Fruit fly (Drosophila melanogaster): ENCODE data around the gene CG34178.

Gene CG34178

dm6 chr2L:4458119-4459056 is 24.7 kb downstream of the CG34178 start, which contains the start of gene RpL27A (continued):
- TF ChIP-seq btn (GFP tag; optimal IDR thresholded peaks at IDR 0.05) (peak; percentile 36), zen2 (GFP tag; IDR thresholded peaks at IDR 0.05; ENCODE audit: partially characterized antibody) (no peak), nerfin-2 (GFP tag; IDR thresholded peaks at IDR 0.05; ENCODE audit: partially characterized antibody) (no peak; the same call in 1 of the 2 replicates), CG17186 (GFP tag; optimal IDR thresholded peaks at IDR 0.05) (peak; percentile 45), CrebB (tag; optimal IDR thresholded peaks at IDR 0.05) (peak; percentile 86), Atf-2 (GFP tag; optimal IDR thresholded peaks at IDR 0.05) (peak; percentile 60), maf-S (GFP tag; optimal IDR thresholded peaks at IDR 0.05) (peak; percentile 53), CG13624 (GFP tag; optimal IDR thresholded peaks at IDR 0.05) (peak; percentile 48), CG2120 (GFP tag; optimal IDR thresholded peaks at IDR 0.05) (peak; percentile 41), az2 (GFP tag; optimal IDR thresholded peaks at IDR 0.05) (peak; percentile 66), Xrp1 (GFP tag; IDR thresholded peaks at IDR 0.05) (peak; percentile 30; the same call in 1 of the 2 replicates), gro (GFP tag; optimal IDR thresholded peaks at IDR 0.05) (peak; percentile 23), Dek (tag; optimal IDR thresholded peaks at IDR 0.05) (peak; percentile 51), fru (optimal IDR thresholded peaks at IDR 0.05) (no peak), MESR4 (GFP tag; optimal IDR thresholded peaks at IDR 0.05) (peak; percentile 100), tap (tag; optimal IDR thresholded peaks at IDR 0.05) (peak; percentile 32), CG10565 (GFP tag; optimal IDR thresholded peaks at IDR 0.05) (no peak), Rfx (GFP tag; IDR thresholded peaks at IDR 0.05) (peak; percentile 91), repo (GFP tag; optimal IDR thresholded peaks at IDR 0.05) (peak; percentile 61), CG6813 (GFP tag; optimal IDR thresholded peaks at IDR 0.05) (peak; percentile 83), D19A (tag; optimal IDR thresholded peaks at IDR 0.05) (peak; percentile 65), CG33213 (GFP tag; optimal IDR thresholded peaks at IDR 0.05) (peak; percentile 85), MTF-1 (GFP tag; optimal IDR thresholded peaks at IDR 0.05; ENCODE audit: borderline replicate concordance) (peak; percentile 92), CG7786 (GFP tag; optimal IDR thresholded peaks at IDR 0.05) (peak; percentile 40), tin (GFP tag; optimal IDR thresholded peaks at IDR 0.05) (peak; percentile 59), gsb (GFP tag; IDR thresholded peaks at IDR 0.05) (peak; percentile 54), psq (GFP tag; optimal IDR thresholded peaks at IDR 0.05) (peak; percentile 51), twi (tag; optimal IDR thresholded peaks at IDR 0.05) (peak; percentile 55), CG9932 (GFP tag; IDR thresholded peaks at IDR 0.05) (peak; percentile 76), fu2 (GFP tag; optimal IDR thresholded peaks at IDR 0.05) (peak; percentile 63), slp2 (GFP tag; optimal IDR thresholded peaks at IDR 0.05) (peak; percentile 56), h (optimal IDR thresholded peaks at IDR 0.05) (no peak), Dll (GFP tag; IDR thresholded peaks at IDR 0.05; ENCODE audit: partially characterized antibody) (peak; percentile 32; the same call in 1 of the 4 replicates), MBD-R2 (GFP tag; IDR thresholded peaks at IDR 0.05) (peak; percentile 56), slou (GFP tag; optimal IDR thresholded peaks at IDR 0.05) (peak; percentile 63), dm (GFP tag; optimal IDR thresholded peaks at IDR 0.05) (peak; percentile 97), jigr1 (GFP tag; IDR thresholded peaks at IDR 0.05) (0 out of 3 replicates have a peak, but pooled peaks have one; percentile 25), CG13287 (GFP tag; IDR thresholded peaks at IDR 0.05; ENCODE audit: partially characterized antibody) (peak; percentile 71), CG10209 (GFP tag; optimal IDR thresholded peaks at IDR 0.05) (peak; percentile 84), Rx (GFP tag; IDR thresholded peaks at IDR 0.05) (peak; percentile 80), Sry-δ (GFP tag; optimal IDR thresholded peaks at IDR 0.05) (peak; percentile 59), CG16815 (GFP tag; optimal IDR thresholded peaks at IDR 0.05) (peak; percentile 47), stc (GFP tag; IDR thresholded peaks at IDR 0.05) (peak; percentile 79), Mad (GFP tag; optimal IDR thresholded peaks at IDR 0.05) (peak; percentile 76), Mes4 (GFP tag; optimal IDR thresholded peaks at IDR 0.05) (peak; percentile 87), Oaz (GFP tag; IDR thresholded peaks at IDR 0.05) (peak; percentile 66; the same call in 1 of the 2 replicates), CG9817 (tag; optimal IDR thresholded peaks at IDR 0.05) (peak; percentile 71), NFAT (GFP tag; IDR thresholded peaks at IDR 0.05) (peak; percentile 92), oc (tag; optimal IDR thresholded peaks at IDR 0.05) (peak; percentile 60)
